Worm (Caenorhabditis elegans): ENCODE data around the gene K08H2.4.
A peak's percentile ranks its signal among the peaks of the same experiment; 100 is the strongest.

The K08H2.4 gene

ce11 chrX:13238197-13238596 is at the start of gene K08H2.4:
K08H2.4 (plus strand) TSS chrX:13238497.
- TF ChIP-seq lin-39 (tag; optimal IDR thresholded peaks at IDR 0.05): no peak
- no peak for TF ChIP-seq unc-55 (GFP tag; optimal IDR thresholded peaks at IDR 0.05)
- no peak for TF ChIP-seq aly-2 (tag; optimal IDR thresholded peaks at IDR 0.05)
- no peak for TF ChIP-seq nhr-10 (tag; optimal IDR thresholded peaks at IDR 0.05)
- TF ChIP-seq zag-1 (tag; optimal IDR thresholded peaks at IDR 0.05): no peak
- TF ChIP-seq nhr-21 (tag; optimal IDR thresholded peaks at IDR 0.05): no peak
- no peak for TF ChIP-seq nhr-237 (tag; optimal IDR thresholded peaks at IDR 0.05)
- no peak for TF ChIP-seq lin-11 (tag; optimal IDR thresholded peaks at IDR 0.05)
- no peak for TF ChIP-seq snpc-4 (tag; optimal IDR thresholded peaks at IDR 0.05)
- TF ChIP-seq ZK546.5 (tag; optimal IDR thresholded peaks at IDR 0.05): no peak
- TF ChIP-seq crh-2 (tag; optimal IDR thresholded peaks at IDR 0.05): no peak
- no peak for TF ChIP-seq sma-3 (GFP tag; optimal IDR thresholded peaks at IDR 0.05)
- TF ChIP-seq nhr-77 (tag; optimal IDR thresholded peaks at IDR 0.05): no peak

ce11 chrX:13189861-13190260 is 48.4 kb upstream of the K08H2.4 start, which contains the start of gene cwp-5:
cwp-5 (minus strand) TSS chrX:13189961.
- TF ChIP-seq ceh-16 (tag; optimal IDR thresholded peaks at IDR 0.05) (no peak), nhr-11 (tag; optimal IDR thresholded peaks at IDR 0.05) (no peak), nhr-129 (tag; optimal IDR thresholded peaks at IDR 0.05) (no peak), nhr-12 (tag; optimal IDR thresholded peaks at IDR 0.05) (no peak), ztf-11 (tag; optimal IDR thresholded peaks at IDR 0.05) (no peak), lsy-2 (tag; optimal IDR thresholded peaks at IDR 0.05) (no peak), ama-1 (optimal IDR thresholded peaks at IDR 0.05) (no peak), mbf-1 (tag; optimal IDR thresholded peaks at IDR 0.05) (no peak), zag-1 (tag; optimal IDR thresholded peaks at IDR 0.05) (no peak), gmeb-1 (tag; optimal IDR thresholded peaks at IDR 0.05) (no peak), crh-2 (tag; optimal IDR thresholded peaks at IDR 0.05) (no peak), elt-1 (tag; optimal IDR thresholded peaks at IDR 0.05) (no peak), blmp-1 (tag; optimal IDR thresholded peaks at IDR 0.05; ENCODE audit: insufficient read depth) (no peak), ztf-1 (GFP tag; conservative IDR thresholded peaks at IDR 0.05) (no peak), unc-55 (GFP tag; optimal IDR thresholded peaks at IDR 0.05) (no peak), nhr-23 (tag; optimal IDR thresholded peaks at IDR 0.05) (no peak), peb-1 (tag; optimal IDR thresholded peaks at IDR 0.05) (no peak), lin-11 (tag; optimal IDR thresholded peaks at IDR 0.05) (no peak)

ce11 chrX:13190912-13191311 is 47.4 kb upstream of the K08H2.4 start, which contains the start of gene gpa-6:
gpa-6 (plus strand) TSS chrX:13191212.
- TF ChIP-seq crh-2 (tag; optimal IDR thresholded peaks at IDR 0.05) (no peak), nhr-21 (tag; optimal IDR thresholded peaks at IDR 0.05) (no peak), lin-11 (tag; optimal IDR thresholded peaks at IDR 0.05) (no peak), mdl-1 (tag; optimal IDR thresholded peaks at IDR 0.05) (no peak), alr-1 (tag; optimal IDR thresholded peaks at IDR 0.05) (no peak)

- TF ChIP-seq ceh-16 (tag; optimal IDR thresholded peaks at IDR 0.05): no peak
Measured at ce11 chrX:13198134-13198533, 40.2 kb upstream of the K08H2.4 start.

- TF ChIP-seq lin-39 (tag; optimal IDR thresholded peaks at IDR 0.05) (no peak), nhr-129 (tag; optimal IDR thresholded peaks at IDR 0.05) (peak; percentile 1), F13H6.1 (tag; optimal IDR thresholded peaks at IDR 0.05) (peak; percentile 8)
Measured at ce11 chrX:13200312-13200711, 38.0 kb upstream of the K08H2.4 start.

- TF ChIP-seq C34F6.9 (tag; optimal IDR thresholded peaks at IDR 0.05): no peak
- no peak for TF ChIP-seq nhr-21 (tag; optimal IDR thresholded peaks at IDR 0.05)
- no peak for TF ChIP-seq ceh-82 (tag; optimal IDR thresholded peaks at IDR 0.05)
- TF ChIP-seq nhr-23 (tag; optimal IDR thresholded peaks at IDR 0.05): no peak
- no peak for TF ChIP-seq nhr-77 (tag; optimal IDR thresholded peaks at IDR 0.05)
- no peak for TF ChIP-seq zag-1 (tag; optimal IDR thresholded peaks at IDR 0.05)
- no peak for TF ChIP-seq ama-1 (optimal IDR thresholded peaks at IDR 0.05)
- no peak for TF ChIP-seq gmeb-1 (tag; optimal IDR thresholded peaks at IDR 0.05)
- no peak for TF ChIP-seq nhr-11 (tag; optimal IDR thresholded peaks at IDR 0.05)
- TF ChIP-seq ztf-4 (tag; optimal IDR thresholded peaks at IDR 0.05): no peak
- no peak for TF ChIP-seq nhr-237 (tag; optimal IDR thresholded peaks at IDR 0.05)
- TF ChIP-seq dmd-4 (tag; optimal IDR thresholded peaks at IDR 0.05): no peak
- no peak for TF ChIP-seq sem-4 (tag; optimal IDR thresholded peaks at IDR 0.05)
- TF ChIP-seq ztf-1 (GFP tag; conservative IDR thresholded peaks at IDR 0.05): no peak
Measured at ce11 chrX:13201401-13201800, 36.9 kb upstream of the K08H2.4 start, which contains the start of gene unc-9. unc-9 (plus strand) TSS chrX:13201770.
